Worm (Caenorhabditis elegans): ENCODE results near the gene spn-4.

Gene spn-4

ce11 chrV:6796894-6797293 is 12.2 kb upstream of the spn-4 start (continued):
- TF ChIP-seq lin-35 (GFP tag; optimal IDR thresholded peaks at IDR 0.05): peak in 1 of 2 experiments; percentile 12
- no peak for TF ChIP-seq pag-3 (tag; optimal IDR thresholded peaks at IDR 0.05; ENCODE audit: borderline replicate concordance, insufficient read depth)
- no peak for TF ChIP-seq ets-5 (GFP tag; IDR thresholded peaks at IDR 0.05)
- peak; percentile 10 for TF ChIP-seq snpc-4 (tag; optimal IDR thresholded peaks at IDR 0.05)
- no peak for TF ChIP-seq unc-30 (tag; optimal IDR thresholded peaks at IDR 0.05)
- peak in 1 of 2 experiments; percentile 18 for TF ChIP-seq mdl-1 (tag; optimal IDR thresholded peaks at IDR 0.05)
- no peak for TF ChIP-seq ztf-4 (tag; optimal IDR thresholded peaks at IDR 0.05)
- TF ChIP-seq fkh-4 (tag; optimal IDR thresholded peaks at IDR 0.05; ENCODE audit: borderline replicate concordance): no peak
- no peak for TF ChIP-seq skn-1 (tag; optimal IDR thresholded peaks at IDR 0.05)
- peak; percentile 8 for TF ChIP-seq swsn-7 (tag; optimal IDR thresholded peaks at IDR 0.05)
- TF ChIP-seq snu-23 (GFP tag; optimal IDR thresholded peaks at IDR 0.05): peak; percentile 55
- peak; percentile 20 for TF ChIP-seq nhr-71 (tag; optimal IDR thresholded peaks at IDR 0.05)
- no peak for TF ChIP-seq unc-62 (GFP tag; optimal IDR thresholded peaks at IDR 0.05)
- TF ChIP-seq nhr-76 (tag; optimal IDR thresholded peaks at IDR 0.05): no peak
- no peak for TF ChIP-seq grh-1 (GFP tag; IDR thresholded peaks at IDR 0.05)
- TF ChIP-seq vab-15 (tag; optimal IDR thresholded peaks at IDR 0.05): no peak
- TF ChIP-seq aly-2 (tag; optimal IDR thresholded peaks at IDR 0.05): no peak
- TF ChIP-seq C34B4.2 (tag; optimal IDR thresholded peaks at IDR 0.05): no peak
- TF ChIP-seq efl-1 (optimal IDR thresholded peaks at IDR 0.05): peak; percentile 26 to 31
- TF ChIP-seq efl-1 (GFP tag; optimal IDR thresholded peaks at IDR 0.05 in 1 of 2): peak; percentile 7 to 93
- TF ChIP-seq egl-27 (tag; optimal IDR thresholded peaks at IDR 0.05): no peak
- peak; percentile 8 for TF ChIP-seq dsc-1 (tag; optimal IDR thresholded peaks at IDR 0.05)
- TF ChIP-seq nhr-237 (tag; optimal IDR thresholded peaks at IDR 0.05): no peak
- TF ChIP-seq alr-1 (tag; optimal IDR thresholded peaks at IDR 0.05; ENCODE audit: borderline replicate concordance): no peak
- TF ChIP-seq hpl-2 (GFP tag; optimal IDR thresholded peaks at IDR 0.05): no peak
- TF ChIP-seq ces-1 (GFP tag; optimal IDR thresholded peaks at IDR 0.05): no peak
- TF ChIP-seq nhr-28 (tag; optimal IDR thresholded peaks at IDR 0.05): no peak
- TF ChIP-seq lin-13 (GFP tag; optimal IDR thresholded peaks at IDR 0.05): no peak
- no peak for TF ChIP-seq C16A3.4 (tag; optimal IDR thresholded peaks at IDR 0.05)
- no peak for TF ChIP-seq unc-130 (tag; optimal IDR thresholded peaks at IDR 0.05)
- TF ChIP-seq mef-2 (tag; optimal IDR thresholded peaks at IDR 0.05): no peak
- TF ChIP-seq nhr-47 (tag; optimal IDR thresholded peaks at IDR 0.05): peak; percentile 6

ce11 chrV:6796264-6796663 is 11.6 kb upstream of the spn-4 start:
- no peak for TF ChIP-seq jun-1 (tag; optimal IDR thresholded peaks at IDR 0.05)
- TF ChIP-seq nhr-11 (tag; optimal IDR thresholded peaks at IDR 0.05): no peak
- no peak for TF ChIP-seq irx-1 (tag; optimal IDR thresholded peaks at IDR 0.05)
- no peak for TF ChIP-seq egl-13 (tag; optimal IDR thresholded peaks at IDR 0.05)
- TF ChIP-seq ces-1 (GFP tag; optimal IDR thresholded peaks at IDR 0.05): no peak
- TF ChIP-seq rnt-1 (tag; optimal IDR thresholded peaks at IDR 0.05): peak; percentile 2
- TF ChIP-seq zip-4 (GFP tag; optimal IDR thresholded peaks at IDR 0.05): no peak
- TF ChIP-seq dsc-1 (tag; optimal IDR thresholded peaks at IDR 0.05): no peak
- no peak for TF ChIP-seq lin-39 (tag; optimal IDR thresholded peaks at IDR 0.05)
- TF ChIP-seq lin-14 (GFP tag; optimal IDR thresholded peaks at IDR 0.05): no peak
- TF ChIP-seq nhr-237 (tag; optimal IDR thresholded peaks at IDR 0.05): no peak
- TF ChIP-seq sup-37 (GFP tag; optimal IDR thresholded peaks at IDR 0.05): no peak
- no peak for TF ChIP-seq mab-9 (GFP tag; IDR thresholded peaks at IDR 0.05)
- TF ChIP-seq pax-3 (tag; optimal IDR thresholded peaks at IDR 0.05): no peak
- TF ChIP-seq nhr-71 (tag; optimal IDR thresholded peaks at IDR 0.05): no peak
- TF ChIP-seq ceh-88 (GFP tag; IDR thresholded peaks at IDR 0.05): no peak
- TF ChIP-seq lin-35 (GFP tag; optimal IDR thresholded peaks at IDR 0.05): no peak
- no peak for TF ChIP-seq ztf-11 (tag; optimal IDR thresholded peaks at IDR 0.05)
- TF ChIP-seq ceh-82 (tag; optimal IDR thresholded peaks at IDR 0.05): no peak
- no peak for TF ChIP-seq dpl-1 (GFP tag; optimal IDR thresholded peaks at IDR 0.05)
- no peak for TF ChIP-seq elt-3 (tag; optimal IDR thresholded peaks at IDR 0.05)
- TF ChIP-seq nhr-20 (tag; optimal IDR thresholded peaks at IDR 0.05): peak; percentile 32
- no peak for TF ChIP-seq elt-2 (tag; optimal IDR thresholded peaks at IDR 0.05)
- no peak for TF ChIP-seq nhr-77 (tag; optimal IDR thresholded peaks at IDR 0.05)
- no peak for TF ChIP-seq ets-5 (GFP tag; IDR thresholded peaks at IDR 0.05)
- no peak for TF ChIP-seq unc-62 (GFP tag; optimal IDR thresholded peaks at IDR 0.05)
- TF ChIP-seq egl-27 (tag; optimal IDR thresholded peaks at IDR 0.05): no peak
- TF ChIP-seq F16B12.6 (tag; optimal IDR thresholded peaks at IDR 0.05): no peak
